Fruit fly (Drosophila melanogaster): ENCODE results near the gene CG13970.

The CG13970 gene

DNA sequence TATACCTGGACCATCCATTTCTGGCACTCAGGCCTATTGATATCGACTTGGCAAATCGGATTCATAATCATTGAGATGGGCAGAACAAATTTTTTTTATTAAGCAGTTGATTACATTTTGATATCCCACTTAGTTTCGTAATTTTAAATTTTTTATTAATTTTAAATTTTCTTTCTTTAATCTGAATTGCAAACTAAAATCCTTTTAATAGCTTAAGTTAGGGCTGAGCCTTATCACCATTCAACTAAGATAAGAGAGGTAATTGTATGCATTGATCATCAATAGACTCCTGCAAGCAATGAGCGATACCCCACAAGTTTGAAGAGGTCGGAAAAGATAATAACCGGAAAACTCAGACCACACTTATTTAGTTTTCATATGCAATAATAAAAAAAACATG is at the start of gene CG13970:
CG13970 (minus strand) TSS at position 101 of the 400 bp plus-strand sequence.
- no peak for TF ChIP-seq CTCF (optimal IDR thresholded peaks at IDR 0.05)
- no peak for TF ChIP-seq CG8478 (optimal IDR thresholded peaks at IDR 0.05)

DNA sequence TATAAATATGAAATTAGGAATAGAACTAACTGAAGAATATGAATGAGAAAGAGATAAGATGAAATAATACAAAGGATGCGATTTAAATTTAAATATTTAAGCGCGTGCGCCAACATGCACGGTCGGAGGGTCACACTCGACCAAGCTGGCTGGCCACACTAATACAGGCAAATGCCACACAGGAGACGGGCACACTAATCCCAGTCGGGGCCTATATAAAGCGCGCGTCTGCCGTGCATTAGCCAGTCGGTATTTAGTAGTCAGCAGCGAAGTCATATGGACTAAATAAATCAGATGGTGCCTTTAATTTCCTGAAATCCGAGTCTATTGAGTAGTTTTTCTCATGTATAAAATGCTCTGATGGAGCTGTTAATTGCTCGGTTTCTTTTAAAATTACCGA is 44.4 kb upstream of the CG13970 start:
- TF ChIP-seq CTCF (optimal IDR thresholded peaks at IDR 0.05) (peak; percentile 11 to 29), CG8478 (optimal IDR thresholded peaks at IDR 0.05) (no peak)

DNA sequence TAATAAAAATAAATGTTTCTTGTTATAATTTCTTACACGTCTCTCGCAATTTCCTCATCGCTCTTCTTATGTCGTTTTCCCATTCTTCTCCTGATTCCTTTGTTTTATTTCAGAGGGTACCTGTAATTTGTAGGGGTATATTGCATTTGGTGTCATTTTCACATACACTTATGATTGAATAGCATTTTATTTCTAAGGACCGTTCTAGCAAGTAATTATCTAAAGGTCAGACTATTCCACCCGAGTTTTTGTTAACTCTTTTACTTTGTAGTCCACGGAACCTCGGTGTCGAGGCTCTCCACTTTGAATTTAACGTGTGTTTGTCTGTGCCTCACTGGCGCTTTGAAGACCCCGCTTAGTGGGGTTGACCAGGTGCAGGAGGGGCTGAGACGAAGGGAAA is 42.3 kb upstream of the CG13970 start:
- TF ChIP-seq CG8478 (optimal IDR thresholded peaks at IDR 0.05) = no peak
- TF ChIP-seq CTCF (optimal IDR thresholded peaks at IDR 0.05) = no peak

DNA sequence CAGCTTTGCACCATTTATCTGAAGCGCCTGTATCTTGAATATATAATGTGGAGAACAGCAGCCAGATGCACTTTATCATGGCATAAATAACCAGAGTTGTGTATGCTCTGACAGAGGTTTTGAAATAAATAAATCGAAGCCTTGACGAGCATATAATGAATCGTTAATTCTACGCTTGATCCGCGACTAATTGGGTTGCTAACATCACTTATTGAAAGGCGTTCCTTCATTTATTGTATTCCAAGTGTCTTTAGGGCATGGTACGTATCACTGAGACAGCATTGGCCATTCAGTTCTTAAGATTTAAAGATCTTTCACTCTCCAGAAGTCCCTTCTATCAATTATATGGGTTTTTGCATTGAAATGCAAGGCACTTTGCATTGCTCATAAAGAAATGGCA is 30.9 kb upstream of the CG13970 start, which contains the start of gene CG10651:
CG10651 (minus strand) TSS at position 101 of the 400 bp plus-strand sequence.
- no peak for TF ChIP-seq CTCF (optimal IDR thresholded peaks at IDR 0.05)
- no peak for TF ChIP-seq CG8478 (optimal IDR thresholded peaks at IDR 0.05)

DNA sequence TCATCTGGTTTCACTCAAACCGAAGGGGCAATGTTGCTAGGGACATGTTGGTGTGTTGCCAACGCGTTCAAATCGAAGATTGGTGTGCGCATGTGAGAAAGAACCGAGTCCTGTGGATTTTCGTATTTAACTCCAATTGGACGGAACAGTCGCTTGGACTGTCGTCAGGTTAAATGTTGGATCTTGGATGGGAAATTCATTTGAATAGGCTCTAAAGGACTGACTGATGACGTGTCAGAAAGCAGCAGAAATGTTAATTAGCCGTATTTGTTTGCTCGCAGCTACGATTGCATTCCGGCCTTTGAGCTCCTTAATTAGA is 17.2 kb upstream of the CG13970 start:
- TF ChIP-seq CTCF (optimal IDR thresholded peaks at IDR 0.05) (no peak), CG8478 (optimal IDR thresholded peaks at IDR 0.05) (no peak)

DNA sequence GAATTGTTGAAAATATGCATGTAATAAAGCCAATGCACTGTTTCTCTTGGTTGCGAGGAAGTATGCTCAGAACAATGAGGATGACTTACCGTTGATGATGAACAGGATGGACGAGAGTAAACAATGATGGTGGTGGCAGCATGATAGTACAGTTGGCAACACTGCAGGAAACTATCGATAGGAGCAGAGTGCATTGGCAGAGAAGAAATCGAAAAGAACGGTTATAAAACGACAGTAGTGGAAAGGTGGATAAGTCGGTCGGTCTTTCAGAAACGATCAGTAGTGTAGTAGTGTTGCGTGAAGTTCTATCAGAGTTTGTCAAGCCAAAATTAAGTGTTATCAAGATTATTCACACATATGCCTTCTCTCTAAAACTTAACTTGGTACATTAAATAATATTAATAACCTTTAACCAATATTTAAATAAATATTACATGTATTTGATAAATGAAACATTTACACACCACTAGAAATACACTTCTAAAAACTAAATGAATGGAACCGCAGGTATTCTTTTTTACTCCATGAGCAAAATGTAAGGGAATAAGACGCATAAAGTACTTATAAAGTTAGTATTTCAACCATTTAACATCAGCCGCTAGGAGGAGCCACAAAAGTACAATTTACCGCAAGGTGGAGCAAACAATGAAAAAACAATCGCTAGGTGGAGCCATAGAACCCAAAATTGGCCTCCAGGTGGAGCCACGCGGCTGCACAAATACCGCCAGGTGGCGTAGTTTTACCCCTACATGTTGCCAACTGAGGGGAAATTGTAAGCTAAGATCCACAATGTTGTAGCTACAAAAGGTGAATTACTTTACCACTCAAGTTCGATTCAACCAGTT is 16.7 kb upstream of the CG13970 start:
- TF ChIP-seq CG8478 (optimal IDR thresholded peaks at IDR 0.05) (no peak), CTCF (optimal IDR thresholded peaks at IDR 0.05) (peak; percentile 100)

DNA sequence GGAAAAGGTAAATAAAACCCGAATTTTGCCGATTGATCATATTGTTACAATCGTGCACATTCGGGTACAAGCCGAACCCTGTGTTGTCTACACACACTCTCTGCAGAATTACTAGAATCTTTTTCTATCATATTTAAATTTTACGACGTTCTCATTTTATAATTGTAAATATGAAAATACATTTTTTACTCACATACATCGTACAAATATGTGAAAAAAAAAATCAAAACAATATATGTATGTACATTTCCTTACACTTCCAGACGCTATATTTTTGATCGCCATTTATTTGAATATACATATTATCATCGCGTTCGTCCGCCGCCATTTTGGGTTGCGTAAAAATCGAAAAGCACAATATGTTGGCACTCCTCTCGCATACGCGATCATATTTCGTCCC is 13.8 kb upstream of the CG13970 start:
- TF ChIP-seq CTCF (optimal IDR thresholded peaks at IDR 0.05) = no peak
- TF ChIP-seq CG8478 (optimal IDR thresholded peaks at IDR 0.05) = no peak

DNA sequence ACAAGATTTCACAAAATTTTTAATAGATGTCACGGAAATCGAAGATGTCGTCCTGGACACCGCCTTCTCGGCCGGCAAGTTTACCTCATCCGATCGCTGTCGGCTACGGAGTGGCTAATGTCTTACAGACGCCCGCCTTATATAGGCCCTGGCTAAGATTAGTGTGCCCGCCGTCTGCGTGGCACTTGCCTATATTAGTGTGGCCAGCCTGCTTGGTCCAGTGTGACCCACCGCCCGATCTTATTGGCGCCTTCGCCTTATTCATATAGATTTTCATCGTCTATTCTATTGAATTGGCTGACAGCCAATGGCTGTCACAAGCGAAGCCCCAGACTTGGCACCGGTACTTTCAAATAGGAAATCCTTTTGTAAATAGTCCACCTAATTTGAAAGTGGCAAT is 11.9 kb upstream of the CG13970 start:
- TF ChIP-seq CTCF (optimal IDR thresholded peaks at IDR 0.05) (no peak), CG8478 (optimal IDR thresholded peaks at IDR 0.05) (no peak)

DNA sequence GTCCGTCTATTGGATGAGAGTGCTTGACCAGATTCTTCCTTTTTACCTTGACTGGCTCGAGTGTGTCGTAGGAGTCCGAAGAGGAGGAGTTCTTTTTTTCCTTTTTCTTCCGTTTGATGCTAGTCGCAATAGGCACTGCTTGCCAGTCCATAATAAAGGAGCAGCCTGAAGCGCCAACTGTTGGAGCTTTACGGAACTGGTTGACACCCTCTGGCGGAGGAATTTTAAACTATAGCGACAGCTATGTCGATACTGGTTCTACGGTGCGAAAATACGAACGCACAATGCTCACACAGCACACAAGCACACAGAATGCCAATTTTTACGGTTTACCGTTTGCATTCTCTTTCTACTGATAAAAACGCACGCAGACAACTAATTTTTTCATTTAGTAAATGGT is 2.6 kb upstream of the CG13970 start:
- TF ChIP-seq CTCF (optimal IDR thresholded peaks at IDR 0.05) (peak; percentile 72 to 80), CG8478 (optimal IDR thresholded peaks at IDR 0.05) (no peak)

DNA sequence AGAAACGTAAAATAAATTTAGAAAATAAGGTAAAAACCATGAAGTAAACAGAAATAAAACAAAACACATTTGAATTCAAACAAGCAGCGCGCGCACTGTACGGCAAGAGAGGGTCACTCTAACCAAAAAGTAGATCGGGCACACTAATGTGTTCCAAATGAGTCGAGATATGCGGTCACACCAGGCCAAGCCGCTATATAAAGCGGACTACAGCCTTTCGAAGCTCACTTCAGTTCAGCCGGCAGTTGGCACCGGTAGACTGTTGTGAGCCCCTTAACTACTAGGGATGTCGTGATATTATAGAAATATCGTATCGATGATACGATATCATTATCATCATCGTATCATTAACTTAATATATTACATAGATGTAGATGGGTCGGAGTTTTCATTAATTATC is 576 bp upstream of the CG13970 start:
- TF ChIP-seq CTCF (optimal IDR thresholded peaks at IDR 0.05) (no peak), CG8478 (optimal IDR thresholded peaks at IDR 0.05) (no peak)

DNA sequence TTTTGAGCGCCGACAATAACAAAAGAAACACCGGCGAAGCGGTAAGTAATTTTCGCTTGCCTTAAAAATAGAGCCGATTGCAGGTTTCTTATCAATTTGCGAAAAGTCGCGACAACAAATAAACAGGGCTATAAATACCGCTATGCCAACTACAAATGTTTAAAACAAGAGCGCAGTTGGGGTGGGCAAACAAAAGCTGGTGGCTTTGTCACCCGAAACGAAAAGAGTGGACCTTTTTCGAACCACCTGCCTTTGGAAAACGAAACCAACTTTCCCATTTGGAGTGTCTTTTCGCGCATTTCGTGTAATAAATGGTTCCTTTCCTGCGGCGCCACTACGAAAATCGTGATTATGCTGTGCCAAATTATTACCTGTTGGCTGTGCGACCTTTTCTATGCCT is 5.8 kb downstream of the CG13970 start:
- TF ChIP-seq CTCF (optimal IDR thresholded peaks at IDR 0.05) = peak in 1 of 2 experiments; percentile 2
- TF ChIP-seq CG8478 (optimal IDR thresholded peaks at IDR 0.05) = no peak

DNA sequence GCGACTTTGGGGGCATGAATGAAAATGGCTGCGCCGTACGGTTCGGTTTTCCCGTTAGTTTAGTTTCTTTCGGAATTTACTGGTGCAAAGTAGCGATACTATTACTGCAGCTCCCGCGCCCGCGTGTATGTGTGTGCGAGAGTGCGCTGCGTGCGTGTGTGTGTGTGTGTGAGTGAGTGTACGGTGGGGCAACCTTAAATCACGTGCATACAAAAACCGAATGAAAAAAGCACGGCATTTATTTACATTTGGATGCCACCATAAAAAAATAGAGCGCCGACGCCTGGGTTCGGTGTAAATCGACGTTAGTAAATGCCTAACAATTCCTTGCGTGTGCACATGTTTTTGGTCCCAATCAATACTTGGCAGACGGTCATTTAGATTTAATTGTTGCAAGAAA is 6.2 kb downstream of the CG13970 start:
- TF ChIP-seq CTCF (optimal IDR thresholded peaks at IDR 0.05) (no peak), CG8478 (optimal IDR thresholded peaks at IDR 0.05) (no peak)

DNA sequence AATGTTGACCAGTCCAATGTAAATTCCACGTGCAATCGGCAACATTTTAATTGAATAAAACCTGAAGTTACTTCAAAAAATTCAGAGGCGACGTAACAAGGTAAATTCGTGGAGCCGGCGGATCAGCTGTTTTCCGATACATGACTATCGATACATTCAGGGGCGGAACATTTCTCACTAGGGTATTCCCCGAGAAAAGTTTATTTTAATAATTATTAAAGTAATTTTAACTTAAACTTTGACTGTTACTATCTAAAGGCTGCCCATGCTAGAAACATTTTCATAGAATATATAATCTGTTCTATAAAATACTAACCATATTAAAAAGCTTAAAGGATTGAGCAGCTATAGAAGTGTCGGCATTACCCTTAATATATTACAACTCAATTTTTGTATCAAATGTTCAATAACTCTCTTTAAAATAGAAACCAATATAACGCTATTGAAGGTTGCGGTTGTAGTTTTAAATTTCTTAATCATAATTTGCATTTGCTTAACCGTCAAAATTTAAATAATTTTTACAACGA is 6.8 kb downstream of the CG13970 start, which contains the start of the genes mRpS18B and Kua:
mRpS18B (minus strand) TSS at position 149 of the 527 bp plus-strand sequence.
Kua (plus strand) TSS at position 477 of the 527 bp plus-strand sequence.
- no peak for TF ChIP-seq CTCF (optimal IDR thresholded peaks at IDR 0.05)
- no peak for TF ChIP-seq CG8478 (optimal IDR thresholded peaks at IDR 0.05)

DNA sequence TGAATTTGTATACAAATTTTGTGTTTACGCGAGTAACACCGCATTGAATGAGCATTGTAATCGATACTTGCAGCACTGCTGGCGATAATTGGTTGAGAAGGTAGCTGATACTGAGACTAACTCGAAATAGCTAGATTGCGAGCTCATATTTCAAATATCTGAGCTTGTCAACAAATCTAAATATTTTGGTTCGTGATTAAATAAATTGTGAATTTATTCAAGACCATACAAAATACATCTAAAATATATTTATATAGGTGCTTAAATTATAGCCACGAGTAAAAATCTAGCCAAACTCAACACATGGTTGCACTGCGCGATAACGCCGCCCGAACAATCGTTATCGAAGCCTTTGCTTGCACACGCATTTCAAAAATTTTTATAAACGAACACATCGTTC is 10.2 kb downstream of the CG13970 start, which contains the start of the genes Taf13 and nesd:
Taf13 (minus strand) TSS at position 56 of the 400 bp plus-strand sequence.
nesd (plus strand) TSS at position 179 of the 400 bp plus-strand sequence.
- no peak for TF ChIP-seq CG8478 (optimal IDR thresholded peaks at IDR 0.05)
- TF ChIP-seq CTCF (optimal IDR thresholded peaks at IDR 0.05) = no peak

DNA sequence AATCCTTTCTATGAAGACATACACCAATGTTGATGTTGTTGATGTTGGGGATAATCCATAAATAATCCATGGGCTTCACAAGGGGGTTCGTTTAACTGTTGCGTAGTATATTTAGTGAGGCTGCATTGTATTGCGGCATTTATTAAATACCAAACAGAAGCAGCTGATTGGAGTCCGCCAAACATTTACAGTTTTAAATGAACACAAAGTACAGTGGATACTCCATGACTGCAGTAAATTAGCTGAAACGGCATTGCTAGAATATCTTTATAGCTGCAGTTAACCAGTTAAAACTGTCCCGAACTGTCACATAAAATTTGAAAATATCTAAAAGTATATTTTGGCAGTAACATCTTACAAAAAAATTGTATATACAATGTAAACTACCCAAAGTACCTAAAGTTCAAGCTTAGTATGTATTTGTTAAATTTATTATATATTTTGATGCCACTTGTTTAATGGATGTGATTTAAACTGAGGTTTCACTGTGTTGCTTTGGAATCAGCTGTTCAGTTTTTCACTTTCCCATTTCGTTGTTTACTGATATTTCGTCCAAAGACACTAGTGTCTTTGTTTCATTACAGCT is 12.8 kb downstream of the CG13970 start, which contains the start of the genes CG10747 and Pyroxd1:
CG10747 (minus strand) TSS at position 255 of the 586 bp plus-strand sequence.
Pyroxd1 (plus strand) TSS at position 342 of the 586 bp plus-strand sequence.
- TF ChIP-seq CTCF (optimal IDR thresholded peaks at IDR 0.05) (no peak), CG8478 (optimal IDR thresholded peaks at IDR 0.05) (no peak)
